Worm (Caenorhabditis elegans) whole organism, midembryonic: ENCODE results near the gene col-157.

Experiments
- T22C8.4 ChIP-seq: fragments of 200-800 bp; sonication (Bioruptor generic); IDR thresholded peaks from 2 replicates; pipeline ENCODE4 v1.3.6; 2022; ENCODE audit warnings: missing genetic modification characterization, missing compliant biosample characterization
- cog-1 ChIP-seq: sonication (generic microtip); optimal IDR thresholded peaks from 2 replicates; lab custom pipeline; 2016; ENCODE audit warnings: missing genetic modification characterization, missing compliant biosample characterization
- flt-1 ChIP-seq: fragments of 200-800 bp; sonication (Bioruptor generic); IDR thresholded peaks from 2 replicates; pipeline ENCODE4 v1.3.6; 2022; ENCODE audit warnings: missing genetic modification characterization, missing compliant biosample characterization
- klf-2 ChIP-seq: fragments of 200-800 bp; sonication (Bioruptor generic); conservative IDR thresholded peaks from 2 replicates; pipeline ENCODE4 v1.3.6; 2022; ENCODE audit warnings: missing genetic modification reagents, missing genetic modification characterization, missing compliant biosample characterization
- ref-1 ChIP-seq: fragments of 200-800 bp; sonication (Bioruptor generic); conservative IDR thresholded peaks from 2 replicates; pipeline ENCODE4 v1.3.6; 2022; ENCODE audit warnings: missing genetic modification reagents, missing genetic modification characterization, missing compliant biosample characterization
- tab-1 ChIP-seq: fragments of 200-800 bp; sonication (Bioruptor generic); IDR thresholded peaks from 2 replicates; pipeline ENCODE4 v1.3.6; 2022; ENCODE audit warnings: missing genetic modification characterization, missing compliant biosample characterization
- ztf-23 ChIP-seq: fragments of 200-800 bp; sonication (Bioruptor generic); IDR thresholded peaks from 2 replicates; pipeline ENCODE4 v1.3.6; 2022; ENCODE audit warnings: missing genetic modification reagents, missing genetic modification characterization, missing compliant biosample characterization
- ztf-29 ChIP-seq: fragments of 200-800 bp; sonication (Bioruptor generic); IDR thresholded peaks from 2 replicates; pipeline ENCODE4 v1.3.6; 2022; ENCODE audit warnings: missing genetic modification reagents, missing genetic modification characterization, missing compliant biosample characterization

ce11 chrV:11438464-11438863 lies 45.4 kb upstream of the col-157 start, which contains the start of gene dmsr-1:
- TF ChIP-seq klf-2 (GFP tag; lab: Robert Waterston, UW) (no peak), tab-1 (GFP tag; lab: Robert Waterston, UW) (no peak), ref-1 (no peak), T22C8.4 (GFP tag; lab: Robert Waterston, UW) (no peak), flt-1 (GFP tag; lab: Robert Waterston, UW) (no peak), ztf-29 (GFP tag; lab: Robert Waterston, UW) (no peak), cog-1 (tag; lab: Kevin White, UChicago) (no peak), ztf-23 (no peak)
